Fruit fly (Drosophila melanogaster): ENCODE results near the gene ATPsynGL.
A peak's percentile ranks its signal among the peaks of the same experiment; 100 is the strongest.

The ATPsynGL gene

dm6 chr2L:7702383-7703188, 44.5 kb upstream of the ATPsynGL start, which contains the start of gene Tep3 (continued):
- TF ChIP-seq dmrt11E (tag; optimal IDR thresholded peaks at IDR 0.05) = no peak
- no peak for TF ChIP-seq Kr (GFP tag; optimal IDR thresholded peaks at IDR 0.05)
- 0 out of 2 replicates have a peak, but pooled peaks have one; percentile 18 for TF ChIP-seq CG4360 (GFP tag; IDR thresholded peaks at IDR 0.05)
- no peak for TF ChIP-seq dati (GFP tag; IDR thresholded peaks at IDR 0.05)
- peak; percentile 32; the same call in 1 of the 2 replicates for TF ChIP-seq Bgb (GFP tag; IDR thresholded peaks at IDR 0.05; ENCODE audit: partially characterized antibody)
- TF ChIP-seq gt (GFP tag; IDR thresholded peaks at IDR 0.05) = no peak
- TF ChIP-seq dpn (GFP tag; optimal IDR thresholded peaks at IDR 0.05) = peak; percentile 40 to 43
- TF ChIP-seq bigmax (GFP tag; optimal IDR thresholded peaks at IDR 0.05) = peak; percentile 13
- TF ChIP-seq CG17802 (tag; optimal IDR thresholded peaks at IDR 0.05) = no peak
- TF ChIP-seq bbx (GFP tag; IDR thresholded peaks at IDR 0.05; ENCODE audit: partially characterized antibody) = peak; percentile 26; the same call in 1 of the 2 replicates
- peak; percentile 22 for TF ChIP-seq CG7786 (GFP tag; optimal IDR thresholded peaks at IDR 0.05)
- TF ChIP-seq ro (GFP tag; IDR thresholded peaks at IDR 0.05) = no peak
- TF ChIP-seq tin (GFP tag; optimal IDR thresholded peaks at IDR 0.05) = peak; percentile 42
- peak; percentile 0 for TF ChIP-seq stwl (tag; optimal IDR thresholded peaks at IDR 0.05)
- peak; percentile 15 for TF ChIP-seq caup (GFP tag; optimal IDR thresholded peaks at IDR 0.05; ENCODE audit: severe bottlenecking)
- TF ChIP-seq CG2199 (GFP tag; IDR thresholded peaks at IDR 0.05) = peak; percentile 24; the same call in 1 of the 3 replicates
- no peak for TF ChIP-seq CG3163 (GFP tag; optimal IDR thresholded peaks at IDR 0.05)
- TF ChIP-seq NfI (GFP tag; optimal IDR thresholded peaks at IDR 0.05) = peak; percentile 9
- no peak for TF ChIP-seq CG11398 (GFP tag; optimal IDR thresholded peaks at IDR 0.05)
- TF ChIP-seq grn (GFP tag; optimal IDR thresholded peaks at IDR 0.05) = no peak
- TF ChIP-seq Meics (GFP tag; optimal IDR thresholded peaks at IDR 0.05) = peak; percentile 24
- peak; percentile 13 for TF ChIP-seq lbe (GFP tag; optimal IDR thresholded peaks at IDR 0.05)
- peak; percentile 36 for TF ChIP-seq lab (GFP tag; optimal IDR thresholded peaks at IDR 0.05)
- TF ChIP-seq Hand (GFP tag; optimal IDR thresholded peaks at IDR 0.05) = no peak
- peak; percentile 48 for TF ChIP-seq CG7839 (tag; optimal IDR thresholded peaks at IDR 0.05)
- TF ChIP-seq bab2 (GFP tag; optimal IDR thresholded peaks at IDR 0.05) = peak; percentile 24
- TF ChIP-seq gfzf (GFP tag; optimal IDR thresholded peaks at IDR 0.05) = peak; percentile 29
- peak; percentile 74 for TF ChIP-seq CG2120 (GFP tag; optimal IDR thresholded peaks at IDR 0.05)
- TF ChIP-seq MESR4 (GFP tag; optimal IDR thresholded peaks at IDR 0.05) = no peak
- peak; percentile 28 for TF ChIP-seq Xbp1 (GFP tag; optimal IDR thresholded peaks at IDR 0.05)
- TF ChIP-seq CG5245 (GFP tag; optimal IDR thresholded peaks at IDR 0.05) = peak; percentile 11
- no peak for TF ChIP-seq D19A (tag; optimal IDR thresholded peaks at IDR 0.05)
- peak; percentile 92 for TF ChIP-seq Med (GFP tag)
- TF ChIP-seq so (GFP tag; IDR thresholded peaks at IDR 0.05) = 0 out of 3 replicates have a peak, but pooled peaks have one; percentile 9
- TF ChIP-seq CG7963 (GFP tag; IDR thresholded peaks at IDR 0.05; ENCODE audit: partially characterized antibody) = 0 out of 3 replicates have a peak, but pooled peaks have one; percentile 19
- no peak for TF ChIP-seq D19B (GFP tag; optimal IDR thresholded peaks at IDR 0.05)
- TF ChIP-seq HLH3B (GFP tag; IDR thresholded peaks at IDR 0.05) = peak; percentile 19; the same call in 1 of the 2 replicates
- peak; percentile 23 for TF ChIP-seq CG15601 (tag; optimal IDR thresholded peaks at IDR 0.05)
- TF ChIP-seq CG4424 (GFP tag; optimal IDR thresholded peaks at IDR 0.05) = peak; percentile 46
- peak; percentile 1 for TF ChIP-seq Atf3 (GFP tag; optimal IDR thresholded peaks at IDR 0.05)
- peak; percentile 33 for TF ChIP-seq HLH54F (GFP tag; optimal IDR thresholded peaks at IDR 0.05)
- no peak for TF ChIP-seq CG2116 (GFP tag; optimal IDR thresholded peaks at IDR 0.05)
- TF ChIP-seq CG30403 (GFP tag; optimal IDR thresholded peaks at IDR 0.05) = peak; percentile 29
- TF ChIP-seq CG18262 (tag; optimal IDR thresholded peaks at IDR 0.05) = no peak
- TF ChIP-seq CG18619 (GFP tag; optimal IDR thresholded peaks at IDR 0.05) = peak; percentile 7
- TF ChIP-seq CG8359 (GFP tag; optimal IDR thresholded peaks at IDR 0.05; ENCODE audit: borderline replicate concordance) = peak; percentile 99
- peak; percentile 24; the same call in 1 of the 2 replicates for TF ChIP-seq Ptx1 (GFP tag; IDR thresholded peaks at IDR 0.05)
- peak; percentile 14 for TF ChIP-seq CG4820 (GFP tag; optimal IDR thresholded peaks at IDR 0.05)

Measured in whole organism, embryonic.